Fruit fly (Drosophila melanogaster) whole organism, embryonic: ENCODE data around the gene Cyt-c1.

Experiments used
- CG10366 ChIP-seq: fragments of 200-800 bp; sonication (Bioruptor generic); IDR thresholded peaks from 2 replicates; pipeline ENCODE4 v1.3.6; 2022; ENCODE audit warnings: missing biosample characterization, missing genetic modification characterization
- CG12155 ChIP-seq: fragments of 200-800 bp; sonication (Bioruptor generic); optimal IDR thresholded peaks from 3 replicates; lab custom pipeline; 2016; ENCODE audit warnings: missing biosample characterization, missing genetic modification characterization
- CG13123 ChIP-seq: fragments of 200-800 bp; sonication (Bioruptor generic); optimal IDR thresholded peaks from 2 replicates; lab custom pipeline; 2016; ENCODE audit warnings: missing biosample characterization, missing genetic modification characterization
- CG13775 ChIP-seq: fragments of 200-800 bp; sonication (Bioruptor generic); optimal IDR thresholded peaks from 3 replicates; lab custom pipeline; 2017; ENCODE audit warnings: missing biosample characterization, mild to moderate bottlenecking, missing genetic modification characterization
- CG15601 ChIP-seq: fragments of 200-800 bp; sonication (Bioruptor generic); optimal IDR thresholded peaks from 3 replicates; lab custom pipeline; 2019; ENCODE audit warnings: missing biosample characterization, mild to moderate bottlenecking, missing genetic modification characterization, moderate library complexity
- CG16815 ChIP-seq: fragments of 200-800 bp; sonication (Bioruptor generic); optimal IDR thresholded peaks from 3 replicates; lab custom pipeline; 2017; ENCODE audit warnings: missing biosample characterization, mild to moderate bottlenecking, missing genetic modification characterization
- CG18599 ChIP-seq: fragments of 200-800 bp; sonication (Bioruptor generic); optimal IDR thresholded peaks from 3 replicates; lab custom pipeline; 2017; ENCODE audit warnings: missing biosample characterization, missing genetic modification characterization, mild to moderate bottlenecking, moderate library complexity, missing genetic modification reagents
- CG2678 ChIP-seq: fragments of 200-800 bp; sonication (Bioruptor generic); optimal IDR thresholded peaks from 3 replicates; lab custom pipeline; 2019; ENCODE audit warnings: missing biosample characterization, mild to moderate bottlenecking, missing genetic modification characterization, moderate library complexity
- CG2875 ChIP-seq: fragments of 200-800 bp; sonication (Bioruptor generic); optimal IDR thresholded peaks from 2 replicates; lab custom pipeline; 2017; ENCODE audit warnings: missing biosample characterization, mild to moderate bottlenecking, missing genetic modification characterization, missing genetic modification reagents
- CG5953 ChIP-seq: fragments of 200-800 bp; sonication (Bioruptor generic); IDR thresholded peaks from 2 replicates; pipeline ENCODE4 v1.3.6; 2022; ENCODE audit warnings: missing biosample characterization, missing genetic modification characterization
- CG6175 ChIP-seq: fragments of 200-800 bp; sonication (Bioruptor generic); IDR thresholded peaks from 3 replicates; pipeline ENCODE4 v1.3.6; 2022; ENCODE audit warnings: missing biosample characterization, missing genetic modification characterization
- CG6689 ChIP-seq: fragments of 200-800 bp; sonication (Bioruptor generic); IDR thresholded peaks from 2 replicates; pipeline ENCODE4 v1.3.6; 2022; ENCODE audit warnings: missing biosample characterization, missing genetic modification characterization
- CG6791 ChIP-seq: fragments of 200-800 bp; sonication (Bioruptor generic); IDR thresholded peaks from 3 replicates; pipeline ENCODE4 v1.3.6; 2022; ENCODE audit warnings: missing biosample characterization, missing genetic modification characterization; ENCODE audit not compliant: partially characterized antibody
- CG6854 ChIP-seq: fragments of 200-800 bp; sonication (Bioruptor generic); optimal IDR thresholded peaks from 3 replicates; lab custom pipeline; 2017; ENCODE audit warnings: missing biosample characterization, mild to moderate bottlenecking, missing genetic modification characterization
- CG9215 ChIP-seq: fragments of 200-800 bp; sonication (Bioruptor generic); IDR thresholded peaks from 2 replicates; pipeline ENCODE4 v1.3.6; 2022; ENCODE audit warnings: missing biosample characterization, missing genetic modification characterization
- CG9932 ChIP-seq: fragments of 200-800 bp; sonication (Bioruptor generic); IDR thresholded peaks from 2 replicates; pipeline ENCODE4 v1.3.6; 2022; ENCODE audit warnings: missing biosample characterization, missing genetic modification characterization
- CHES-1-like ChIP-seq: fragments of 200-800 bp; sonication (Bioruptor generic); optimal IDR thresholded peaks from 2 replicates; lab custom pipeline; 2016; ENCODE audit warnings: missing biosample characterization, missing genetic modification characterization
- D19B ChIP-seq: fragments of 200-800 bp; sonication (Bioruptor generic); optimal IDR thresholded peaks from 2 replicates; lab custom pipeline; 2017; ENCODE audit warnings: missing biosample characterization, mild to moderate bottlenecking, missing genetic modification characterization
- E2f2 ChIP-seq: fragments of 200-800 bp; sonication (Bioruptor generic); IDR thresholded peaks from 2 replicates; pipeline ENCODE4 v1.3.6; 2022; ENCODE audit warnings: missing biosample characterization, missing genetic modification characterization
- Gug ChIP-seq: fragments of 200-800 bp; sonication (Bioruptor generic); IDR thresholded peaks from 4 replicates; pipeline ENCODE4 v1.3.6; 2022; ENCODE audit warnings: missing biosample characterization, missing genetic modification characterization
- HLH4C ChIP-seq: fragments of 200-800 bp; sonication (Bioruptor generic); IDR thresholded peaks from 3 replicates; pipeline ENCODE4 v1.3.6; 2022; ENCODE audit warnings: missing biosample characterization, missing genetic modification characterization; ENCODE audit not compliant: partially characterized antibody
- Jarid2 ChIP-seq: fragments of 200-800 bp; sonication (Bioruptor generic); optimal IDR thresholded peaks from 3 replicates; lab custom pipeline; 2017; ENCODE audit warnings: mild to moderate bottlenecking, missing biosample characterization, missing genetic modification reagents, missing genetic modification characterization
- MTF-1 ChIP-seq: fragments of 200-800 bp; sonication (Bioruptor generic); optimal IDR thresholded peaks from 2 replicates; lab custom pipeline; 2018; ENCODE audit warnings: missing biosample characterization, mild to moderate bottlenecking, missing genetic modification characterization, borderline replicate concordance
- Mes4 ChIP-seq: fragments of 200-800 bp; sonication (Bioruptor generic); optimal IDR thresholded peaks from 2 replicates; lab custom pipeline; 2016; ENCODE audit warnings: missing biosample characterization, missing genetic modification characterization
- Mrtf ChIP-seq: fragments of 200-800 bp; sonication (Bioruptor generic); IDR thresholded peaks from 3 replicates; pipeline ENCODE4 v1.3.6; 2022; ENCODE audit warnings: missing biosample characterization, missing genetic modification characterization
- Optix ChIP-seq: fragments of 200-800 bp; sonication (Bioruptor generic); IDR thresholded peaks from 3 replicates; pipeline ENCODE4 v1.3.6; 2022; ENCODE audit warnings: missing biosample characterization, missing genetic modification characterization
- Ravus ChIP-seq: fragments of 200-800 bp; sonication (Bioruptor generic); IDR thresholded peaks from 2 replicates; pipeline ENCODE4 v1.3.6; 2022; ENCODE audit warnings: missing biosample characterization, missing genetic modification characterization
- Scr ChIP-seq: fragments of 200-800 bp; sonication (Bioruptor generic); IDR thresholded peaks from 2 replicates; pipeline ENCODE4 v1.3.6; 2022; ENCODE audit warnings: missing biosample characterization, missing genetic modification characterization; ENCODE audit not compliant: partially characterized antibody
- Sry-β ChIP-seq: fragments of 200-800 bp; sonication (Bioruptor generic); optimal IDR thresholded peaks from 2 replicates; lab custom pipeline; 2018; ENCODE audit warnings: missing biosample characterization, mild to moderate bottlenecking, missing genetic modification characterization, moderate library complexity
- TFAM ChIP-seq: fragments of 200-800 bp; sonication (Bioruptor generic); optimal IDR thresholded peaks from 2 replicates; lab custom pipeline; 2017; ENCODE audit warnings: missing biosample characterization, missing genetic modification characterization, inconsistent platforms
- YL-1 ChIP-seq: fragments of 200-800 bp; sonication (Bioruptor generic); optimal IDR thresholded peaks from 3 replicates; lab custom pipeline; 2017; ENCODE audit warnings: missing biosample characterization, mild to moderate bottlenecking, missing genetic modification characterization
- ab ChIP-seq: fragments of 200-800 bp; sonication (Bioruptor generic); optimal IDR thresholded peaks from 2 replicates; lab custom pipeline; 2016; ENCODE audit warnings: missing biosample characterization, missing genetic modification characterization
- ase ChIP-seq: fragments of 200-800 bp; sonication (Bioruptor generic); IDR thresholded peaks from 3 replicates; pipeline ENCODE4 v1.3.6; 2022; ENCODE audit warnings: missing biosample characterization, missing genetic modification characterization
- ash1 ChIP-seq: fragments of 200-800 bp; sonication (Bioruptor generic); optimal IDR thresholded peaks from 2 replicates; lab custom pipeline; 2018; ENCODE audit warnings: missing biosample characterization, mild to moderate bottlenecking, missing genetic modification characterization
- bigmax ChIP-seq: fragments of 200-800 bp; sonication (Bioruptor generic); optimal IDR thresholded peaks from 2 replicates; lab custom pipeline; 2018; ENCODE audit warnings: missing biosample characterization, mild to moderate bottlenecking, missing genetic modification characterization
- cato ChIP-seq: fragments of 200-800 bp; sonication (Bioruptor generic); optimal IDR thresholded peaks from 2 replicates; lab custom pipeline; 2016; ENCODE audit warnings: missing biosample characterization, missing genetic modification characterization, borderline replicate concordance
- cg ChIP-seq: fragments of 200-800 bp; sonication (Bioruptor generic); optimal IDR thresholded peaks from 3 replicates; lab custom pipeline; 2019; ENCODE audit warnings: missing biosample characterization, mild to moderate bottlenecking, missing genetic modification characterization, moderate library complexity
- corto ChIP-seq: fragments of 200-800 bp; sonication (Bioruptor generic); optimal IDR thresholded peaks from 2 replicates; lab custom pipeline; 2016; ENCODE audit warnings: missing biosample characterization, mild to moderate bottlenecking, missing genetic modification characterization, moderate library complexity
- ftz-f1 ChIP-seq: fragments of 200-800 bp; sonication (Bioruptor generic); optimal IDR thresholded peaks from 2 replicates; lab custom pipeline; 2016; ENCODE audit warnings: missing biosample characterization, missing genetic modification characterization
- hkb ChIP-seq, 2 experiments: fragments of 200-800 bp in 1 of 2; fragments of >200 bp in 1 of 2; sonication (Bioruptor generic) in 1 of 2; IDR thresholded peaks in 1 of 2; optimal IDR thresholded peaks in 1 of 2; 2 replicates each; pipeline versions ENCODE4 v1.3.6 to Lab custom; 2017 to 2022; ENCODE audit warnings: missing biosample characterization in 1 of 2, missing genetic modification characterization in 1 of 2
- jigr1 ChIP-seq: fragments of 200-800 bp; sonication (Bioruptor generic); IDR thresholded peaks from 3 replicates; pipeline ENCODE4 v1.3.6; 2022; ENCODE audit warnings: missing biosample characterization, missing genetic modification characterization
- p53 ChIP-seq: fragments of 200-800 bp; sonication (Bioruptor generic); optimal IDR thresholded peaks from 2 replicates; lab custom pipeline; 2016; ENCODE audit warnings: missing biosample characterization, missing genetic modification characterization
- prd ChIP-seq, 3 experiments: fragments of >200 bp in 2 of 3; fragments of 200-800 bp in 1 of 3; sonication (Bioruptor generic) in 1 of 3; optimal IDR thresholded peaks in 2 of 3; IDR thresholded peaks in 1 of 3; 2 replicates in 2 of 3; 3 replicates in 1 of 3; pipeline versions ENCODE4 v1.3.6 to Lab custom; 2017 to 2022; ENCODE audit warnings: missing biosample characterization in 1 of 3, missing genetic modification characterization in 1 of 3
- pum ChIP-seq: fragments of 200-800 bp; sonication (Bioruptor generic); optimal IDR thresholded peaks from 2 replicates; lab custom pipeline; 2016; ENCODE audit warnings: missing biosample characterization, missing genetic modification characterization
- ranshi ChIP-seq: fragments of 200-800 bp; sonication (Bioruptor generic); IDR thresholded peaks from 2 replicates; pipeline ENCODE4 v1.3.6; 2022; ENCODE audit warnings: missing biosample characterization, missing genetic modification characterization
- vvl ChIP-seq: fragments of 200-800 bp; sonication (Bioruptor generic); IDR thresholded peaks from 2 replicates; pipeline ENCODE4 v1.3.6; 2022; ENCODE audit warnings: missing biosample characterization, missing genetic modification characterization
- wdn ChIP-seq: fragments of 200-800 bp; sonication (Bioruptor generic); IDR thresholded peaks from 2 replicates; pipeline ENCODE4 v1.3.6; 2022; ENCODE audit warnings: missing biosample characterization, missing genetic modification characterization

Cyt-c1 gene

DNA sequence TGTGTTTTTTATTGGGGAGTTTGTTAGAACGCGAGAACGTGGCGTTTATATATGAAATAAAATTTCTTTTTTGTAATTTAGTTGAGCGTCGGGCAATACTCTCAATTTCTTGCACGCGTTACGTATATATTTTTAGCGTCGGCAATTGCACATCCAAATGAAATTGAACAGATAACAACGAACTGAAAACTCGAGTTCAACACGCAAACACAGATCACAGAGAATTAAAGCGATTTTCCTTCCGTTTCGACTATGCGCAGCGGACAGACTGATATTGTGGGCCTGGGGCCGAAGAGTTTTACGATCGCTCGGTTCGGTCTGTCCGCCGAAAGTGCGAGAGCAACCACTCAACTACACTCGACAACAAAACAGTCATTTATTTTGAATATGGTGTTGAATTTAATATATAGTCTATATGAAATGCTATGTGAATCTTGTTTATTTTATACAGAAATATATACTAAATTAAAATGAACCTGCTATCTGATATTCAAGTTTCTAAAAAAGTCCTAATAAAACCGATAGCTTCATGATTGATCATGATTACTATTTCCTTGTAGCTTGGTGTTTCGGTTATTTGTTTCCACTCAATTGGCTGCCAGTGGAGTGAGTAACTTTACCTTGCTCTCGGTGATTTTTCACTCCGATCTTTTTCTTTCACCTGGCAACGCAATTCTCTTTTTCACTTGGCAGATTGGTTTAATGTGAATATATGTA is 4.8 kb upstream of the Cyt-c1 start, which contains the start of gene CG46456 (continued):
- TF ChIP-seq p53 (GFP tag; lab: Kevin White, UChicago) (peak; percentile 34), CG10366 (peak; percentile 88), D19B (peak; percentile 77), CG6689 (GFP tag; lab: Robert Waterston, UW) (peak; percentile 94), MTF-1 (GFP tag; lab: Kevin White, UChicago) (peak; percentile 85), CG13123 (GFP tag; lab: Kevin White, UChicago) (peak; percentile 70), CG2875 (GFP tag; lab: Kevin White, UChicago) (peak; percentile 89), CG2678 (tag; lab: Kevin White, UChicago) (peak; percentile 98), Mrtf (GFP tag; lab: Robert Waterston, UW) (peak; percentile 84; the same call in 1 of the 3 replicates), Scr (GFP tag; lab: Robert Waterston, UW) (peak; percentile 60), CG18599 (GFP tag; lab: Kevin White, UChicago) (peak; percentile 98), vvl (GFP tag; lab: Robert Waterston, UW) (peak; percentile 97), CG9215 (GFP tag; lab: Robert Waterston, UW) (peak; percentile 86), ash1 (GFP tag; lab: Kevin White, UChicago) (peak; percentile 68), CG9932 (GFP tag; lab: Robert Waterston, UW) (peak; percentile 93), CG6175 (GFP tag; lab: Robert Waterston, UW) (peak; percentile 80; the same call in 2 of the 3 replicates), CG6791 (GFP tag; lab: Robert Waterston, UW) (no peak), YL-1 (GFP tag; lab: Kevin White, UChicago) (peak; percentile 69), CG12155 (peak; percentile 88), corto (GFP tag; lab: Kevin White, UChicago) (peak; percentile 61), pum (GFP tag; lab: Kevin White, UChicago) (peak; percentile 37), E2f2 (GFP tag; lab: Robert Waterston, UW) (peak; percentile 78), CG6854 (GFP tag; lab: Kevin White, UChicago) (peak; percentile 96), TFAM (GFP tag; lab: Kevin White, UChicago) (no peak), ab (GFP tag; lab: Kevin White, UChicago) (no peak), jigr1 (no peak; the same call in 2 of the 3 replicates), CG13775 (peak; percentile 85), Jarid2 (GFP tag; lab: Kevin White, UChicago) (peak; percentile 93), wdn (GFP tag; lab: Robert Waterston, UW) (peak; percentile 87), bigmax (GFP tag; lab: Kevin White, UChicago) (peak; percentile 57), Ravus (GFP tag; lab: Robert Waterston, UW) (peak; percentile 75), cato (GFP tag; lab: Kevin White, UChicago) (peak; percentile 75), ftz-f1 (GFP tag; lab: Kevin White, UChicago) (peak; percentile 44), CG5953 (peak; percentile 66; the same call in 1 of the 2 replicates), ase (GFP tag; lab: Robert Waterston, UW) (peak; percentile 78), Gug (GFP tag; lab: Robert Waterston, UW) (peak; percentile 21; the same call in 2 of the 4 replicates), Optix (GFP tag; lab: Robert Waterston, UW) (no peak; the same call in 2 of the 3 replicates), CHES-1-like (GFP tag; lab: Kevin White, UChicago) (peak; percentile 30), HLH4C (GFP tag; lab: Robert Waterston, UW) (peak; percentile 51; the same call in 2 of the 3 replicates), prd (optimal IDR thresholded peaks at IDR 0.05; lab: Kevin White, UChicago) (no peak), prd (GFP tag; IDR thresholded peaks at IDR 0.05; lab: Robert Waterston, UW) (peak; percentile 93), cg (GFP tag; lab: Kevin White, UChicago) (no peak), CG16815 (GFP tag; lab: Kevin White, UChicago) (peak; percentile 88), ranshi (GFP tag; lab: Robert Waterston, UW) (peak; percentile 91; the same call in 1 of the 2 replicates), Mes4 (GFP tag; lab: Kevin White, UChicago) (no peak), hkb (optimal IDR thresholded peaks at IDR 0.05; lab: Kevin White, UChicago) (no peak), hkb (GFP tag; IDR thresholded peaks at IDR 0.05; lab: Robert Waterston, UW) (peak; percentile 95), Sry-β (GFP tag; lab: Kevin White, UChicago) (peak; percentile 47), CG15601 (tag; lab: Kevin White, UChicago) (peak; percentile 94)
